Fruit fly (Drosophila melanogaster) whole organism, pupa: Measurements from ENCODE around the gene Nepl9.

ENCODE experiments used
- CG10348 ChIP-seq: fragments of 200-800 bp; sonication (Bioruptor generic); IDR thresholded peaks from 2 replicates; pipeline ENCODE4 v1.3.6; 2022; ENCODE audit warnings: missing biosample characterization, missing genetic modification characterization
- CG12605 ChIP-seq: fragments of 200-800 bp; sonication (Bioruptor generic); IDR thresholded peaks from 2 replicates; pipeline ENCODE4 v1.3.6; 2022; ENCODE audit warnings: missing biosample characterization, missing genetic modification characterization
- CG13204 ChIP-seq: fragments of 200-800 bp; sonication (Bioruptor generic); optimal IDR thresholded peaks from 2 replicates; lab custom pipeline; 2018; ENCODE audit warnings: missing biosample characterization, mild to moderate bottlenecking, missing genetic modification characterization, moderate library complexity
- CG14655 ChIP-seq: fragments of 200-800 bp; sonication (Bioruptor generic); optimal IDR thresholded peaks from 3 replicates; lab custom pipeline; 2017; ENCODE audit warnings: mild to moderate bottlenecking, missing biosample characterization, missing genetic modification reagents, missing genetic modification characterization
- CG15710 ChIP-seq: fragments of 200-800 bp; sonication (Bioruptor generic); optimal IDR thresholded peaks from 2 replicates; lab custom pipeline; 2018; ENCODE audit warnings: missing biosample characterization, mild to moderate bottlenecking, missing genetic modification characterization, moderate library complexity
- CG17806 ChIP-seq: fragments of 200-800 bp; sonication (Bioruptor generic); optimal IDR thresholded peaks from 2 replicates; lab custom pipeline; 2018; ENCODE audit warnings: missing biosample characterization, mild to moderate bottlenecking, missing genetic modification characterization, moderate library complexity
- CG32121 ChIP-seq: fragments of 200-800 bp; sonication (Bioruptor generic); IDR thresholded peaks from 2 replicates; pipeline ENCODE4 v1.3.6; 2022; ENCODE audit warnings: missing biosample characterization, missing genetic modification characterization
- CG34367 ChIP-seq: fragments of 200-800 bp; sonication (Bioruptor generic); optimal IDR thresholded peaks from 2 replicates; lab custom pipeline; 2018; ENCODE audit warnings: missing biosample characterization, mild to moderate bottlenecking, missing genetic modification characterization
- CG4496 ChIP-seq: fragments of 200-800 bp; sonication (Bioruptor generic); IDR thresholded peaks from 3 replicates; pipeline ENCODE4 v1.3.6; 2022; ENCODE audit warnings: missing biosample characterization, missing genetic modification characterization
- CG8159 ChIP-seq: fragments of 200-800 bp; sonication (Bioruptor generic); optimal IDR thresholded peaks from 3 replicates; lab custom pipeline; 2018; ENCODE audit warnings: missing biosample characterization, mild to moderate bottlenecking, missing genetic modification characterization, moderate library complexity
- CG8301 ChIP-seq: fragments of 200-800 bp; sonication (Bioruptor generic); optimal IDR thresholded peaks from 2 replicates; lab custom pipeline; 2018; ENCODE audit warnings: missing biosample characterization, mild to moderate bottlenecking, missing genetic modification characterization
- CG9948 ChIP-seq: fragments of 200-800 bp; sonication (Bioruptor generic); optimal IDR thresholded peaks from 2 replicates; lab custom pipeline; 2018; ENCODE audit warnings: missing biosample characterization, mild to moderate bottlenecking, missing genetic modification characterization, moderate library complexity
- D1 ChIP-seq: fragments of 200-800 bp; sonication (Bioruptor generic); optimal IDR thresholded peaks from 2 replicates; lab custom pipeline; 2018; ENCODE audit warnings: missing biosample characterization, mild to moderate bottlenecking, missing genetic modification characterization, moderate library complexity
- EcR ChIP-seq: fragments of 200-800 bp; sonication (Bioruptor generic); optimal IDR thresholded peaks from 3 replicates; lab custom pipeline; 2019; ENCODE audit warnings: missing biosample characterization, missing genetic modification characterization, mild to moderate bottlenecking, moderate library complexity, missing genetic modification reagents
- Ets98B ChIP-seq: fragments of 200-800 bp; sonication (Bioruptor generic); IDR thresholded peaks from 2 replicates; pipeline ENCODE4 v1.3.6; 2022; ENCODE audit warnings: missing biosample characterization, missing genetic modification characterization
- Pif1A ChIP-seq: fragments of 200-800 bp; sonication (Bioruptor generic); optimal IDR thresholded peaks from 3 replicates; lab custom pipeline; 2016; ENCODE audit warnings: missing biosample characterization, missing genetic modification characterization
- Pif1B ChIP-seq: fragments of 200-800 bp; sonication (Bioruptor generic); optimal IDR thresholded peaks from 3 replicates; lab custom pipeline; 2016; ENCODE audit warnings: missing biosample characterization, missing genetic modification characterization
- Snoo ChIP-seq: fragments of 200-800 bp; sonication (Bioruptor generic); optimal IDR thresholded peaks from 3 replicates; lab custom pipeline; 2017; ENCODE audit warnings: missing biosample characterization, mild to moderate bottlenecking, missing genetic modification characterization, inconsistent platforms
- fd96Ca ChIP-seq: fragments of 200-800 bp; sonication (Bioruptor generic); IDR thresholded peaks from 3 replicates; pipeline ENCODE4 v1.3.6; 2022; ENCODE audit warnings: missing biosample characterization, missing genetic modification characterization
- gl ChIP-seq: fragments of 200-800 bp; sonication (Bioruptor generic); optimal IDR thresholded peaks from 2 replicates; lab custom pipeline; 2018; ENCODE audit warnings: missing biosample characterization, mild to moderate bottlenecking, missing genetic modification characterization
- rn ChIP-seq: fragments of 200-800 bp; sonication (Bioruptor generic); IDR thresholded peaks from 2 replicates; pipeline ENCODE4 v1.3.6; 2022; ENCODE audit warnings: missing biosample characterization, missing genetic modification characterization

The Nepl9 gene

DNA sequence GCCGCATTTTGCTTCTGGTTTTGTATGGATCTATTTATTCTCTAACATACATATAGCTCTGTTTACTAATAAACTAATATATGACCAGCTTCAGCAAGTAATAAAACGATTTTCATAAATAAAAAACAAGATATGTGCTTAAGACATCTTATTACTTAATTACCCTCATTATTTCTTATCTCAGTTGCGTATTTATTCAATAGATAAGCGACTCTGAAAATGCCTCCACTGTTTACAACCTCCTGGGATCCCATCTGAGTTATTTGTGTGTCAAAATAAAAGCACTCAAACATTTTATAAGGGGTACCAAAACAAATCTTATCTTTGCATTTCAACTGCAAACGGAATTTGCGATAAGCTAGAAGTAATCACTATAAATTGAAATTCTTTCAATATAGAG lies 17.3 kb downstream of the Nepl9 start:
- TF ChIP-seq CG34367 (tag; lab: Kevin White, UChicago) (no peak), Snoo (tag; lab: Kevin White, UChicago) (no peak), CG4496 (GFP tag; lab: Robert Waterston, UW) (no peak), Ets98B (GFP tag; lab: Robert Waterston, UW) (no peak), CG8159 (no peak), gl (tag; lab: Kevin White, UChicago) (no peak), CG17806 (tag; lab: Kevin White, UChicago) (no peak)

DNA sequence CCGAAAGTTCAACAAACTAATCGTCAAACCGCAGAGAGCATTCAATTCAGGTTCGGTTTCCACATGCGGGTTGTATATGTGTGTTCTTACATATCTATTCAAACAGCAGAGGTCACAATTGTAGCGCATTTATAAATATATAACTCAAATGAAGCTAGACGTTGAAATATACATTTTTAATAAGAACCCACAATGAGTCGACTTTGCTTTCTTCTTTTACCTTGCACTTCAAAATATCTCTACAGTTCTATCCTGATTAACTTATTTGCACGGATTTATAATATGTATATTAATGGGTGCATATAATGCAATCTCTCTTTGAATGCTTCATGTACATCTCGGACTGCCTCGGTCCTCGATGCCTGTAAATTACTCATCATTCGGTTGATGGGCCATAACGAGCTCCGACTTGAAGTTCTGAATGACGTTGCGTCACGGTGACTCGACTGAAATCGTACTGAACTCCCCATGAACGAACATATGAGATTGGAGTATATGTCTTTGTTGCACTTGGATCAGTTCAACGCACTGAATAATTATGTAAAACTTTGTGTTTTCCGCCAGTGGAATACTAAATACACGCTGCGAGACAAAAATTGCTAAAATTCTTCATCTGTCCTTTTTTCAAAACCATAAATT lies 18.6 kb downstream of the Nepl9 start:
- TF ChIP-seq CG10348 (GFP tag; lab: Robert Waterston, UW) (no peak), CG8159 (peak; percentile 78), CG9948 (tag; lab: Kevin White, UChicago) (peak; percentile 69), rn (no peak), CG13204 (GFP tag; lab: Kevin White, UChicago) (no peak), Pif1A (GFP tag; lab: Kevin White, UChicago) (peak; percentile 80), Snoo (tag; lab: Kevin White, UChicago) (peak; percentile 46), gl (tag; lab: Kevin White, UChicago) (peak; percentile 35), fd96Ca (GFP tag; lab: Robert Waterston, UW) (no peak), Pif1B (GFP tag; lab: Kevin White, UChicago) (peak; percentile 68), CG34367 (tag; lab: Kevin White, UChicago) (peak; percentile 70), Ets98B (GFP tag; lab: Robert Waterston, UW) (peak; percentile 75), EcR (GFP tag; lab: Kevin White, UChicago) (peak; percentile 86), CG4496 (GFP tag; lab: Robert Waterston, UW) (peak; percentile 81), CG15710 (peak; percentile 78), CG8301 (peak; percentile 80), CG14655 (peak; percentile 81), CG12605 (GFP tag; lab: Robert Waterston, UW) (peak; percentile 50), D1 (tag; lab: Kevin White, UChicago) (peak; percentile 17), CG17806 (tag; lab: Kevin White, UChicago) (peak; percentile 79), CG32121 (GFP tag; lab: Robert Waterston, UW) (peak; percentile 74)

DNA sequence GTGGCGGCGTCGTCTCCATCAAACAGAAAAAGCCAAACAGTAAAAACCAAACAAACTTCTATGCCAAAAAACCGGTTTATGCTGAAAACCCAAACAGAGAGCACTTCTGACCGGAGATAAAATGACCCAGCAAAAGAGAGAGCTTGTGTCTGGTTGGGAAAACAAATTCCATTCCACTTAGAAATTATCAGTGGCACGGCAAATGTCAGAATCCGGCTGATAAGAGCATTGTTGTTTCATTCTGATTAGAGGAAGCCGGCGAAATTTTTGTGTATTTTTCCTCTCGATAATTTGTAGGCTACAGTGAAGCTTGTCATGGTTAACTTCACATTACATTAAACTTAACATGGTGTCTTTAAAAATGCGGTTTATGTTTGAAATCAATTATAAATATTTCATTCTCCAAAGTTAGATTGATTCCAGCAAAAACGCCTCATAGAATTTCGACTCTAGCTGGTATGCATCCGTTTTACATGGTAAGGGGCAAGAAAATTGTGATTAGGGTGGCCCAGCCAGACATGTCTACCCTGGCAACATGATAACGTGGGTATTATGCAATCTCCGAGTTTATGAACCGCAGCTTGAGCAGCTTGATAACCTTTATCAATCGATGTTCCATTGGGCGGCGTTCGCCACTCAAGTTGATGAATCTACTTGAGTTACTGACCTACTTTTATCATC lies 19.5 kb downstream of the Nepl9 start:
- TF ChIP-seq CG8301 (no peak), CG8159 (peak; percentile 50)

dm6 chr2L:16816750-16817087 lies 20.3 kb downstream of the Nepl9 start:
- TF ChIP-seq EcR (GFP tag; lab: Kevin White, UChicago) (peak; percentile 77), CG8301 (no peak)

- TF ChIP-seq CG13204 (GFP tag; lab: Kevin White, UChicago), result no peak
- peak; percentile 52 for TF ChIP-seq Pif1A (GFP tag; lab: Kevin White, UChicago)
- peak; percentile 40 for TF ChIP-seq CG34367 (tag; lab: Kevin White, UChicago)
- TF ChIP-seq CG8301, result peak; percentile 27
- TF ChIP-seq CG15710, result peak; percentile 57
- TF ChIP-seq CG8159, result peak; percentile 43
- no peak for TF ChIP-seq EcR (GFP tag; lab: Kevin White, UChicago)
- peak; percentile 51; the same call in 2 of the 3 replicates for TF ChIP-seq fd96Ca (GFP tag; lab: Robert Waterston, UW)
- no peak for TF ChIP-seq CG12605 (GFP tag; lab: Robert Waterston, UW)
- TF ChIP-seq CG32121 (GFP tag; lab: Robert Waterston, UW), result peak; percentile 65; the same call in 1 of the 2 replicates
- no peak for TF ChIP-seq D1 (tag; lab: Kevin White, UChicago)
- TF ChIP-seq CG9948 (tag; lab: Kevin White, UChicago), result peak; percentile 16
- TF ChIP-seq Snoo (tag; lab: Kevin White, UChicago), result peak; percentile 32
- no peak for TF ChIP-seq Ets98B (GFP tag; lab: Robert Waterston, UW)
- peak; percentile 25 for TF ChIP-seq gl (tag; lab: Kevin White, UChicago)
- no peak for TF ChIP-seq CG10348 (GFP tag; lab: Robert Waterston, UW)
- TF ChIP-seq CG14655, result peak; percentile 47
- peak; percentile 37 for TF ChIP-seq CG17806 (tag; lab: Kevin White, UChicago)
- TF ChIP-seq Pif1B (GFP tag; lab: Kevin White, UChicago), result peak; percentile 51
- 0 out of 2 replicates have a peak, but pooled peaks have one; percentile 16 for TF ChIP-seq rn
- TF ChIP-seq CG4496 (GFP tag; lab: Robert Waterston, UW), result peak; percentile 31
Measured at dm6 chr2L:16815989-16816749, 20.9 kb downstream of the Nepl9 start, which contains the start of gene mdy. Gene mdy, plus strand, starts transcription at chr2L:16816660.

DNA sequence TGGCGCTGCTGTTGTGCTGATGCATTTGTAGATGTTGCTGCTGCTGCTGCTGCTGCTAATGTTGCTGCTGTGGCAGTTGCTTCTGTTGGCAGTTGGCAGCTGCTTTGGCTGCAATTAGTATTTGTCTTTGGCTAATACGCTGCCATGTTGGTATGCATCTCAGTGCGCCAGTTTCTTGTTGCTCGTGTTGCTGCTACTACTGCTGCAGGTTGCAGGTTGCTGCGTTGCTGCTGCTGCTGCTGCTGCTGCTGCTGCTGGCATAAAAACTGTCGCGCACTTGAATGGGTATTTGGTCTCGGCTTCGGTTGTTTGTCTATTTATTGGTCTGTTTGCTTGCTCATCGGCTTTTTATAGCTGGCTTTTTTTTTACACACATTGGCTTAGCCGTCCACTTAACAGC lies 28.3 kb downstream of the Nepl9 start:
- TF ChIP-seq CG34367 (tag; lab: Kevin White, UChicago) (no peak), Snoo (tag; lab: Kevin White, UChicago) (no peak), EcR (GFP tag; lab: Kevin White, UChicago) (no peak), CG17806 (tag; lab: Kevin White, UChicago) (no peak), CG14655 (no peak), CG8301 (no peak), rn (no peak), gl (tag; lab: Kevin White, UChicago) (no peak), CG10348 (GFP tag; lab: Robert Waterston, UW) (no peak)
